Worm (Caenorhabditis elegans) whole organism, L1 larva: ENCODE data around the gene W08F4.5.

Experiments used
- C04F5.9 ChIP-seq: sonication (generic microtip); optimal IDR thresholded peaks from 2 replicates; lab custom pipeline; 2016; ENCODE audit warnings: missing genetic modification characterization, missing compliant biosample characterization
- Y116A8C.19 ChIP-seq: sonication (generic microtip); optimal IDR thresholded peaks from 2 replicates; lab custom pipeline; 2016; ENCODE audit warnings: missing compliant biosample characterization, missing genetic modification characterization, borderline replicate concordance
- fkh-4 ChIP-seq: sonication (generic microtip); optimal IDR thresholded peaks from 2 replicates; lab custom pipeline; 2016; ENCODE audit warnings: missing compliant biosample characterization, missing genetic modification characterization, borderline replicate concordance
- jun-1 ChIP-seq: fragments of 150-350 bp; optimal IDR thresholded peaks from 2 replicates; lab custom pipeline; 2014; ENCODE audit warnings: missing biosample characterization, missing genetic modification reagents, missing genetic modification characterization
- mdl-1 ChIP-seq, 2 experiments: fragments of 150-350 bp; optimal IDR thresholded peaks; 2 replicates each; lab custom pipeline; 2014 to 2017; ENCODE audit warnings: missing biosample characterization in 2 of 2, missing genetic modification characterization in 2 of 2, inconsistent platforms in 1 of 2
- mef-2 ChIP-seq: fragments of 150-350 bp; optimal IDR thresholded peaks from 2 replicates; lab custom pipeline; 2014; ENCODE audit warnings: missing biosample characterization, missing genetic modification characterization
- nhr-20 ChIP-seq: sonication (generic microtip); optimal IDR thresholded peaks from 2 replicates; lab custom pipeline; 2016; ENCODE audit warnings: mild to moderate bottlenecking, missing genetic modification characterization, missing compliant biosample characterization
- nhr-76 ChIP-seq: sonication (generic microtip); optimal IDR thresholded peaks from 2 replicates; lab custom pipeline; 2017; ENCODE audit warnings: missing biosample characterization, missing genetic modification characterization
- nhr-77 ChIP-seq: fragments of 150-350 bp; optimal IDR thresholded peaks from 2 replicates; lab custom pipeline; 2014; ENCODE audit warnings: missing biosample characterization, missing genetic modification characterization
- nhr-85 ChIP-seq: sonication (generic microtip); peaks from one replicate; lab custom pipeline; 2016; ENCODE audit warnings: missing genetic modification characterization, inconsistent platforms, missing compliant biosample characterization
- unc-62 ChIP-seq: fragments of 150-350 bp; optimal IDR thresholded peaks from 2 replicates; lab custom pipeline; 2014; ENCODE audit warnings: missing biosample characterization, missing genetic modification reagents, missing genetic modification characterization
- unc-98 ChIP-seq: fragments of 200-800 bp; sonication (Bioruptor generic); IDR thresholded peaks from 2 replicates; pipeline ENCODE4 v1.3.6; 2022; ENCODE audit warnings: missing genetic modification characterization, missing compliant biosample characterization
- zip-4 ChIP-seq: fragments of 200-800 bp; sonication (Bioruptor generic); optimal IDR thresholded peaks from 2 replicates; lab custom pipeline; 2018; ENCODE audit warnings: mild to moderate bottlenecking, missing genetic modification characterization, moderate library complexity, missing compliant biosample characterization
- ztf-11 ChIP-seq, 2 experiments: sonication (generic microtip); optimal IDR thresholded peaks; 2 replicates each; lab custom pipeline; 2016 to 2017; ENCODE audit warnings: missing genetic modification characterization in 2 of 2, missing biosample characterization in 1 of 2, missing compliant biosample characterization in 1 of 2

- no peak for TF ChIP-seq fkh-4
- TF ChIP-seq mdl-1 (tag; optimal IDR thresholded peaks at IDR 0.05; lab: Kevin White, UChicago): no peak
- TF ChIP-seq ztf-11 (tag; optimal IDR thresholded peaks at IDR 0.05; lab: Kevin White, UChicago): no peak
- TF ChIP-seq Y116A8C.19 (tag; lab: Kevin White, UChicago): no peak
- TF ChIP-seq zip-4 (GFP tag; lab: Kevin White, UChicago): no peak
- no peak for TF ChIP-seq nhr-20 (tag; lab: Kevin White, UChicago)
- no peak for TF ChIP-seq nhr-85 (tag; lab: Kevin White, UChicago)
- no peak for TF ChIP-seq jun-1 (tag; lab: Kevin White, UChicago)
- no peak for TF ChIP-seq nhr-76
- no peak for TF ChIP-seq nhr-77
- TF ChIP-seq C04F5.9 (tag; lab: Kevin White, UChicago): no peak
- TF ChIP-seq unc-62 (GFP tag; lab: Kevin White, UChicago): no peak
- no peak for TF ChIP-seq mef-2 (tag; lab: Kevin White, UChicago)
- TF ChIP-seq unc-98 (GFP tag; lab: Robert Waterston, UW): no peak
These were observed 18.9 kb upstream of the W08F4.5 start, which contains the start of gene fbxb-34 for ce11 chrII:587533-587932.
